Worm (Caenorhabditis elegans) whole organism, L2 larva: ENCODE measurements around the gene str-38.

Source experiments
- C34F6.9 ChIP-seq: fragments of 150-350 bp; optimal IDR thresholded peaks from 2 replicates; lab custom pipeline; 2014; ENCODE audit warnings: missing biosample characterization, missing genetic modification characterization
- R02D3.7 ChIP-seq: fragments of 150-350 bp; optimal IDR thresholded peaks from 2 replicates; lab custom pipeline; 2014; ENCODE audit warnings: missing biosample characterization, missing genetic modification characterization
- Y55F3AM.14 ChIP-seq: fragments of 200-800 bp; sonication (Bioruptor generic); optimal IDR thresholded peaks from 2 replicates; lab custom pipeline; 2018; ENCODE audit warnings: mild to moderate bottlenecking, missing genetic modification characterization, missing compliant biosample characterization
- ZK546.5 ChIP-seq: sonication (generic microtip); optimal IDR thresholded peaks from 2 replicates; lab custom pipeline; 2017; ENCODE audit warnings: missing biosample characterization, missing genetic modification characterization
- alr-1 ChIP-seq: fragments of 150-350 bp; optimal IDR thresholded peaks from 2 replicates; lab custom pipeline; 2014; ENCODE audit warnings: missing biosample characterization, missing genetic modification characterization
- aly-2 ChIP-seq: fragments of 150-350 bp; optimal IDR thresholded peaks from 2 replicates; lab custom pipeline; 2014; ENCODE audit warnings: missing biosample characterization, missing genetic modification characterization
- ama-1 ChIP-seq: fragments of 150-350 bp; optimal IDR thresholded peaks from 2 replicates; lab custom pipeline; 2018; ENCODE audit warnings: inconsistent platforms
- blmp-1 ChIP-seq: sonication (generic microtip); optimal IDR thresholded peaks from 2 replicates; lab custom pipeline; 2017; ENCODE audit warnings: missing genetic modification characterization, mild to moderate bottlenecking, missing compliant biosample characterization, antibody characterized with exemption, moderate library complexity; ENCODE audit not compliant: insufficient read depth
- ceh-16 ChIP-seq: fragments of 150-350 bp; optimal IDR thresholded peaks from 2 replicates; lab custom pipeline; 2014; ENCODE audit warnings: missing biosample characterization, missing genetic modification characterization
- crh-2 ChIP-seq: sonication (generic microtip); optimal IDR thresholded peaks from 2 replicates; lab custom pipeline; 2017; ENCODE audit warnings: missing biosample characterization, missing genetic modification characterization
- dmd-4 ChIP-seq: sonication (generic microtip); optimal IDR thresholded peaks from 2 replicates; lab custom pipeline; 2017; ENCODE audit warnings: missing biosample characterization, missing genetic modification characterization
- gmeb-1 ChIP-seq: fragments of 150-350 bp; optimal IDR thresholded peaks from 2 replicates; lab custom pipeline; 2014; ENCODE audit warnings: missing biosample characterization, missing genetic modification characterization
- lin-11 ChIP-seq: fragments of 150-350 bp; sonication (generic microtip); optimal IDR thresholded peaks from 2 replicates; lab custom pipeline; 2014; ENCODE audit warnings: missing biosample characterization, missing genetic modification characterization, inconsistent platforms, mixed read lengths
- mbf-1 ChIP-seq: sonication (generic microtip); optimal IDR thresholded peaks from 2 replicates; lab custom pipeline; 2017; ENCODE audit warnings: missing biosample characterization, missing genetic modification characterization
- mdl-1 ChIP-seq, 2 experiments: fragments of 150-350 bp in 1 of 2; sonication (generic microtip) in 1 of 2; optimal IDR thresholded peaks; 2 replicates each; lab custom pipeline; 2017; ENCODE audit warnings: missing biosample characterization in 2 of 2, missing genetic modification characterization in 2 of 2
- nhr-10 ChIP-seq: sonication (generic microtip); optimal IDR thresholded peaks from 2 replicates; lab custom pipeline; 2017; ENCODE audit warnings: missing biosample characterization, missing genetic modification characterization
- nhr-11 ChIP-seq: fragments of 150-350 bp; optimal IDR thresholded peaks from 2 replicates; lab custom pipeline; 2014; ENCODE audit warnings: missing biosample characterization, missing genetic modification characterization
- nhr-129 ChIP-seq: fragments of 150-350 bp; optimal IDR thresholded peaks from 2 replicates; lab custom pipeline; 2014; ENCODE audit warnings: missing biosample characterization, missing genetic modification characterization
- nhr-21 ChIP-seq: fragments of 150-350 bp; optimal IDR thresholded peaks from 2 replicates; lab custom pipeline; 2014; ENCODE audit warnings: missing biosample characterization, missing genetic modification characterization
- nhr-23 ChIP-seq: fragments of 150-350 bp; optimal IDR thresholded peaks from 2 replicates; lab custom pipeline; 2014; ENCODE audit warnings: missing biosample characterization, missing genetic modification reagents, missing genetic modification characterization
- nhr-25 ChIP-seq: fragments of 150-350 bp; sonication (generic microtip); optimal IDR thresholded peaks from 3 replicates; lab custom pipeline; 2014; ENCODE audit warnings: missing biosample characterization, missing genetic modification characterization
- nhr-77 ChIP-seq: fragments of 150-350 bp; optimal IDR thresholded peaks from 2 replicates; lab custom pipeline; 2014; ENCODE audit warnings: missing biosample characterization, missing genetic modification characterization
- sem-4 ChIP-seq: fragments of 150-350 bp; optimal IDR thresholded peaks from 2 replicates; lab custom pipeline; 2014; ENCODE audit warnings: missing biosample characterization, missing genetic modification reagents, missing genetic modification characterization
- skn-1 ChIP-seq: sonication (generic microtip); optimal IDR thresholded peaks from 2 replicates; lab custom pipeline; 2017; ENCODE audit warnings: missing biosample characterization, missing genetic modification characterization
- sma-3 ChIP-seq: sonication (generic microtip); optimal IDR thresholded peaks from 2 replicates; lab custom pipeline; 2016; ENCODE audit warnings: missing genetic modification reagents, missing genetic modification characterization, missing compliant biosample characterization
- sma-9 ChIP-seq, 2 experiments: fragments of 150-350 bp in 1 of 2; sonication (generic microtip) in 1 of 2; optimal IDR thresholded peaks; 2 replicates each; lab custom pipeline; 2014 to 2016; ENCODE audit warnings: missing genetic modification characterization in 2 of 2, mild to moderate bottlenecking in 1 of 2, missing biosample characterization in 1 of 2, missing compliant biosample characterization in 1 of 2, missing genetic modification reagents in 1 of 2, moderate library complexity in 1 of 2
- snpc-4 ChIP-seq: fragments of 150-350 bp; optimal IDR thresholded peaks from 2 replicates; lab custom pipeline; 2014; ENCODE audit warnings: missing biosample characterization, missing genetic modification characterization
- unc-39 ChIP-seq: fragments of 150-350 bp; optimal IDR thresholded peaks from 2 replicates; lab custom pipeline; 2014; ENCODE audit warnings: missing biosample characterization, missing genetic modification characterization
- unc-62 ChIP-seq: fragments of 150-350 bp; optimal IDR thresholded peaks from 2 replicates; lab custom pipeline; 2014; ENCODE audit warnings: missing biosample characterization, missing genetic modification reagents, missing genetic modification characterization
- zag-1 ChIP-seq: fragments of 150-350 bp; optimal IDR thresholded peaks from 2 replicates; lab custom pipeline; 2014; ENCODE audit warnings: missing biosample characterization, missing genetic modification characterization
- ztf-1 ChIP-seq: fragments of 200-800 bp; sonication (Bioruptor generic); conservative IDR thresholded peaks from 2 replicates; pipeline ENCODE4 v1.3.6; 2022; ENCODE audit warnings: missing genetic modification characterization, missing compliant biosample characterization
- ztf-11 ChIP-seq: sonication (generic microtip); optimal IDR thresholded peaks from 2 replicates; lab custom pipeline; 2017; ENCODE audit warnings: missing biosample characterization, missing genetic modification characterization
- ztf-4 ChIP-seq: fragments of 150-350 bp; optimal IDR thresholded peaks from 2 replicates; lab custom pipeline; 2014; ENCODE audit warnings: missing biosample characterization, missing genetic modification characterization

str-38 gene

DNA sequence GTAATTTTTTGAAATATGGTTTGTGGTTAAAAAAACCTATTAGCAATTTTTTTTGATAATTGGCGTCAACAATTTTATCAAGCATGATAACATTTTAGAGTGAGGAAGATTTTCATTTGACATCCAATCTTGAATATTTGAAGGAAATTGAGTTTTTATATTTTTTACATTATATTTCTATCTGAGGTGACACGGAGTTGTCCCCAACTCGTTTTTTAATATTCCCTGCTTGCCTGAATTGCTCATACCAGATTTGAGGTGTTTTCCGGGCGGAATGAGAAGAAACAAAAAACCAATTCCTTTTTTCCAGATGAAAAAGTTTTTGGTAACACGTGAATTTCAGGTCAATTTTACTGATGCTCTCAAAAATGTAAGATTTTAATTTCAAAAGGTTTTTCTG, 12.5 kb downstream of the str-38 start, which contains the start of gene Y6E2A.7:
Y6E2A.7 (plus strand) TSS at position 301 of the 400 bp plus-strand sequence.
- TF ChIP-seq lin-11 (no peak), sma-9 (GFP tag; optimal IDR thresholded peaks at IDR 0.05; lab: Kevin White, UChicago) (no peak), sma-9 (tag; optimal IDR thresholded peaks at IDR 0.05; lab: Kevin White, UChicago) (no peak), gmeb-1 (tag; lab: Kevin White, UChicago) (no peak), zag-1 (tag; lab: Kevin White, UChicago) (no peak), nhr-129 (tag; lab: Kevin White, UChicago) (no peak), ama-1 (lab: Kevin White, UChicago) (no peak), nhr-77 (tag; lab: Kevin White, UChicago) (no peak), dmd-4 (tag; lab: Kevin White, UChicago) (no peak), sma-3 (GFP tag; lab: Kevin White, UChicago) (no peak), aly-2 (tag; lab: Kevin White, UChicago) (no peak), nhr-23 (tag; lab: Kevin White, UChicago) (no peak), ztf-1 (GFP tag; lab: Robert Waterston, UW) (no peak), ztf-4 (tag; lab: Kevin White, UChicago) (no peak), C34F6.9 (tag; lab: Kevin White, UChicago) (no peak), ceh-16 (no peak), nhr-11 (tag; lab: Kevin White, UChicago) (no peak), snpc-4 (no peak), nhr-25 (tag; lab: Kevin White, UChicago) (no peak), alr-1 (tag; lab: Kevin White, UChicago) (no peak)

DNA sequence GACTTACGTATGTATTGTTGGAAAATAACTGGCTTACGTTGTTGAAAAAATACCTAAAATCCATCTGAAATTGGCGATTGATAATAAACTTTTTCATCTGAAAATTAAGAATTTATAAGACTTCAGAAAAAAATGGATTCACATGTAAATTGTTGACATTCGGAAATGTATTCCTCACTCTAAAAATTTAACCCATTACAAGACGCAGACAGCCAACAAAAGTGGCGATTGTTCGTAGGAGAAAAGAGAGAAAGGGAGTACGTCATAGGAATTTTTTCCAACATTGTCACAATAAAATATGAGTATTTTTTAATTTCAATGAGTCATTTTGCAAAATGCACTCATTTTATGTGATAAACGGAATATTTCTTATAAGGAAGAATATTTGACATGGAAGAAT, 13.5 kb downstream of the str-38 start, which contains the start of gene Y6E2A.5:
Y6E2A.5 (minus strand) TSS at position 101 of the 400 bp plus-strand sequence.
- TF ChIP-seq nhr-10 (no peak), C34F6.9 (tag; lab: Kevin White, UChicago) (no peak), ama-1 (lab: Kevin White, UChicago) (no peak), aly-2 (tag; lab: Kevin White, UChicago) (no peak), nhr-25 (tag; lab: Kevin White, UChicago) (no peak), sem-4 (tag; lab: Kevin White, UChicago) (no peak), sma-9 (GFP tag; optimal IDR thresholded peaks at IDR 0.05; lab: Kevin White, UChicago) (no peak), sma-9 (tag; optimal IDR thresholded peaks at IDR 0.05; lab: Kevin White, UChicago) (no peak), unc-39 (tag; lab: Kevin White, UChicago) (no peak), nhr-23 (tag; lab: Kevin White, UChicago) (no peak), nhr-129 (tag; lab: Kevin White, UChicago) (no peak), crh-2 (tag; lab: Kevin White, UChicago) (no peak), ztf-4 (tag; lab: Kevin White, UChicago) (no peak), alr-1 (tag; lab: Kevin White, UChicago) (no peak), ztf-11 (no peak), mbf-1 (tag; lab: Kevin White, UChicago) (no peak), lin-11 (no peak), ztf-1 (GFP tag; lab: Robert Waterston, UW) (no peak), nhr-21 (tag; lab: Kevin White, UChicago) (no peak)
- TF ChIP-seq, all 48 proteins: peak for 0

DNA sequence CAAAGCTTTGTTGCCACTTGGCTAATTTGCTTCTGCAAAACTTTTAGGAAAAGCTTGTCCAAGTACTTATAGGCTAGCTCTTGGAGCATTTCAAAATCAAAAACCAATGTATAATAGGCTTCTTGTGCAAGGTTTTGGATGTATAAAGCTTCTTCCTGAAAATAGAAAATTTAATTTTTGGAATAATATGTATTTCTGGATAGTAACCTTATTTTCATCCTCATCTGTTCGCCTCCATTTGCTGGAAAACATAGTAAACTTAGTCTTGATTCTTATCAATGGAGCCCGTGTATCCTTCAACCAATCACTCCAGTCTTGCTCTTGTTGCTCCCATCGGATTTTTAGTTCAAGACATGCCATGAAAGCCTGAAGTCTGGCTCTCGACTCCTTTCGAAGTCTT, 15.4 kb downstream of the str-38 start, which contains the start of gene Y6E2A.4:
Y6E2A.4 (minus strand) TSS at position 101 of the 400 bp plus-strand sequence.
- no peak for TF ChIP-seq mdl-1 (tag; optimal IDR thresholded peaks at IDR 0.05; lab: Kevin White, UChicago)
- no peak for TF ChIP-seq skn-1 (tag; lab: Kevin White, UChicago)
- no peak for TF ChIP-seq blmp-1
- no peak for TF ChIP-seq Y55F3AM.14 (GFP tag; lab: Kevin White, UChicago)
- TF ChIP-seq nhr-77 (tag; lab: Kevin White, UChicago) = no peak
- TF ChIP-seq ztf-4 (tag; lab: Kevin White, UChicago) = no peak
- TF ChIP-seq unc-39 (tag; lab: Kevin White, UChicago) = no peak
- TF ChIP-seq sem-4 (tag; lab: Kevin White, UChicago) = no peak
- no peak for TF ChIP-seq dmd-4 (tag; lab: Kevin White, UChicago)
- TF ChIP-seq ZK546.5 (tag; lab: Kevin White, UChicago) = no peak

DNA sequence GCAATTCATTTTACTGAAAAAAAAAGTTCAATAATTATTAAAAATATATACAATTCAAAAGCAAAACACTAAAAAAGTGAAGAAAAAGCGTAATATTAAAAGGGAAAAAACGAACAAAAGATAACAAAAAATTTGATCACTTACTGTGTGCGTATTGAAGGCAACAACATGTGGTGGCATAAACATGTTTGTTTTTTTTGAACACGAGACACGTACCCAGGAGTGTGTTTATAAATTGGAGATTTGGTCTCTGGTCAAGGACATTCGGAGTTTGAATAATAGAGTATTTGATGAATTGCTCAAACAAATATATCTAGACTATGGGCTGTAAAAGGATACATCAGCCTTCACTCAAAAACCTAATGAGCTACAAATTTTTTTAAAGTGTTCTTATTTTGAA, 16.5 kb downstream of the str-38 start:
- TF ChIP-seq ztf-4 (tag; lab: Kevin White, UChicago) = no peak
- TF ChIP-seq sem-4 (tag; lab: Kevin White, UChicago) = no peak

- TF ChIP-seq blmp-1 (no peak), unc-62 (GFP tag; lab: Kevin White, UChicago) (no peak), R02D3.7 (tag; lab: Kevin White, UChicago) (no peak), skn-1 (tag; lab: Kevin White, UChicago) (no peak), ztf-11 (no peak), nhr-25 (tag; lab: Kevin White, UChicago) (no peak)
Measured at ce11 chrV:15712385-15712784, 19.7 kb downstream of the str-38 start.
